Fruit fly (Drosophila melanogaster): Measurements from ENCODE around the gene Mnat9.

Gene Mnat9

DNA sequence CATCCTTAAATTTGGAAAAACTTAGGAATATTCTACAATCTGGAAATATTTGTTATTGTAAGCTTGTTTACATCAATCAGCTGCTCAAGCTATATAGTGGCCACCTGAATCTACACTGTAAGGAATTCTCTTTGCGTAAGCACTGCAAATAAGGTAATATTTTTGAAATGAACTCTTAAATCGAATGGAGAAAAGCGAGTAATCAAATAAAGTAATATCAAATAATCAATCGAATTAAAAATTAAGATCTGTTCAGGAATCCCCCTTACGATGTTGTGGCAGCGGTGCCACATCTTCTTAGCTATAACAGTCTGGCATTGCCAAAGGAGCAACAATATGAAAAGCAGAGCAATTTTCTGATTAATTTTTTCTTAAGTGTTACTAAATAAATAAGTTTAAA lies at the start of gene Mnat9, which contains the start of gene CG1792 (continued):
- TF ChIP-seq her (GFP tag; optimal IDR thresholded peaks at IDR 0.05) (peak; percentile 96), H15 (GFP tag; IDR thresholded peaks at IDR 0.05) (peak; percentile 99), Nf-YC (tag; optimal IDR thresholded peaks at IDR 0.05) (peak; percentile 84), Med (GFP tag) (peak; percentile 100), CG10565 (GFP tag; optimal IDR thresholded peaks at IDR 0.05) (peak; percentile 95), CG4854 (GFP tag; optimal IDR thresholded peaks at IDR 0.05) (peak; percentile 98), Ssrp (tag; optimal IDR thresholded peaks at IDR 0.05) (peak; percentile 99), Ets97D (GFP tag; optimal IDR thresholded peaks at IDR 0.05) (peak; percentile 96), oc (tag; optimal IDR thresholded peaks at IDR 0.05) (peak; percentile 98), CG13123 (GFP tag; optimal IDR thresholded peaks at IDR 0.05) (peak; percentile 97), cato (GFP tag; optimal IDR thresholded peaks at IDR 0.05; ENCODE audit: borderline replicate concordance) (peak; percentile 98), repo (GFP tag; optimal IDR thresholded peaks at IDR 0.05) (peak; percentile 98), Poxn (GFP tag; IDR thresholded peaks at IDR 0.05) (peak; percentile 96), CG34422 (GFP tag; IDR thresholded peaks at IDR 0.05) (peak; percentile 100), CG6791 (GFP tag; IDR thresholded peaks at IDR 0.05; ENCODE audit: partially characterized antibody) (no peak), CG4328 (GFP tag; optimal IDR thresholded peaks at IDR 0.05) (peak; percentile 89), CG4730 (GFP tag; IDR thresholded peaks at IDR 0.05) (peak; percentile 99), tgo (GFP tag; IDR thresholded peaks at IDR 0.05) (peak; percentile 99), bigmax (GFP tag; optimal IDR thresholded peaks at IDR 0.05) (peak; percentile 78), CG1832 (GFP tag; optimal IDR thresholded peaks at IDR 0.05) (no peak), CG10274 (GFP tag; optimal IDR thresholded peaks at IDR 0.05) (peak; percentile 87), CG1603 (tag; optimal IDR thresholded peaks at IDR 0.05) (peak; percentile 99), CG16815 (GFP tag; optimal IDR thresholded peaks at IDR 0.05) (peak; percentile 98), Hr78 (GFP tag; optimal IDR thresholded peaks at IDR 0.05) (peak in 1 of 2 experiments; percentile 82), CG5245 (GFP tag; optimal IDR thresholded peaks at IDR 0.05) (peak; percentile 98), CG17385 (GFP tag; optimal IDR thresholded peaks at IDR 0.05) (peak; percentile 95), dati (GFP tag; IDR thresholded peaks at IDR 0.05) (peak; percentile 99), CG3847 (GFP tag; IDR thresholded peaks at IDR 0.05) (peak; percentile 99), Bgb (GFP tag; IDR thresholded peaks at IDR 0.05; ENCODE audit: partially characterized antibody) (no peak), CG30020 (tag; optimal IDR thresholded peaks at IDR 0.05) (peak; percentile 85), Atf3 (GFP tag; optimal IDR thresholded peaks at IDR 0.05) (peak; percentile 98), gsb-n (tag; optimal IDR thresholded peaks at IDR 0.05) (peak; percentile 96), Myb (GFP tag; optimal IDR thresholded peaks at IDR 0.05) (peak; percentile 91), CrebB (tag; optimal IDR thresholded peaks at IDR 0.05) (peak; percentile 97), shn (GFP tag; optimal IDR thresholded peaks at IDR 0.05) (peak; percentile 99), CG11504 (tag; optimal IDR thresholded peaks at IDR 0.05) (peak; percentile 97), CG7928 (GFP tag; optimal IDR thresholded peaks at IDR 0.05) (peak; percentile 80), Usf (GFP tag; optimal IDR thresholded peaks at IDR 0.05) (peak; percentile 93), croc (GFP tag; conservative IDR thresholded peaks at IDR 0.05) (peak; percentile 95), zen (tag; optimal IDR thresholded peaks at IDR 0.05) (peak; percentile 98), tll (GFP tag; optimal IDR thresholded peaks at IDR 0.05) (peak in 1 of 2 experiments; percentile 58), CG6254 (GFP tag; optimal IDR thresholded peaks at IDR 0.05) (peak; percentile 95), ATbp (GFP tag; optimal IDR thresholded peaks at IDR 0.05) (peak; percentile 97), CG33557 (GFP tag; optimal IDR thresholded peaks at IDR 0.05) (peak; percentile 87), Xbp1 (GFP tag; optimal IDR thresholded peaks at IDR 0.05) (peak; percentile 99), so (GFP tag; IDR thresholded peaks at IDR 0.05) (peak; percentile 98), sug (tag; optimal IDR thresholded peaks at IDR 0.05) (peak; percentile 94), en (GFP tag; optimal IDR thresholded peaks at IDR 0.05) (peak; percentile 98), fu2 (GFP tag; optimal IDR thresholded peaks at IDR 0.05) (peak; percentile 99), CG10654 (GFP tag; optimal IDR thresholded peaks at IDR 0.05) (peak; percentile 99)

Measured in whole organism, embryonic.